Fruit fly (Drosophila melanogaster) whole organism, embryonic: Measurements from ENCODE around the gene Gorab.
A peak's percentile ranks its signal among the peaks of the same experiment; 100 is the strongest.

ENCODE experiments used
- Atf6 ChIP-seq: fragments of 200-800 bp; sonication (Bioruptor generic); IDR thresholded peaks from 2 replicates; pipeline ENCODE4 v1.3.6; 2022; ENCODE audit warnings: missing biosample characterization, missing genetic modification characterization
- CG10366 ChIP-seq: fragments of 200-800 bp; sonication (Bioruptor generic); IDR thresholded peaks from 2 replicates; pipeline ENCODE4 v1.3.6; 2022; ENCODE audit warnings: missing biosample characterization, missing genetic modification characterization
- CG10462 ChIP-seq: fragments of 200-800 bp; sonication (Bioruptor generic); optimal IDR thresholded peaks from 2 replicates; lab custom pipeline; 2016; ENCODE audit warnings: missing biosample characterization, missing genetic modification characterization
- CG11695 ChIP-seq: fragments of 200-800 bp; sonication (Bioruptor generic); IDR thresholded peaks from 3 replicates; pipeline ENCODE4 v1.3.6; 2022; ENCODE audit warnings: missing biosample characterization, missing genetic modification characterization
- CG11696 ChIP-seq: fragments of 200-800 bp; sonication (Bioruptor generic); IDR thresholded peaks from 2 replicates; pipeline ENCODE4 v1.3.6; 2022; ENCODE audit warnings: missing biosample characterization, missing genetic modification characterization
- CG12236 ChIP-seq: fragments of 200-800 bp; sonication (Bioruptor generic); optimal IDR thresholded peaks from 2 replicates; lab custom pipeline; 2016; ENCODE audit warnings: missing biosample characterization, missing genetic modification characterization
- CG12942 ChIP-seq: fragments of 200-800 bp; sonication (Bioruptor generic); optimal IDR thresholded peaks from 3 replicates; lab custom pipeline; 2016; ENCODE audit warnings: missing biosample characterization, missing genetic modification characterization
- CG13424 ChIP-seq: fragments of 200-800 bp; sonication (Bioruptor generic); optimal IDR thresholded peaks from 2 replicates; lab custom pipeline; 2019; ENCODE audit warnings: missing biosample characterization, mild to moderate bottlenecking, missing genetic modification characterization, moderate library complexity
- CG14860 ChIP-seq: fragments of 200-800 bp; sonication (Bioruptor generic); IDR thresholded peaks from 3 replicates; pipeline ENCODE4 v1.3.6; 2022; ENCODE audit warnings: missing biosample characterization, missing genetic modification characterization; ENCODE audit not compliant: partially characterized antibody
- CG15073 ChIP-seq: fragments of 200-800 bp; sonication (Bioruptor generic); optimal IDR thresholded peaks from 2 replicates; lab custom pipeline; 2016; ENCODE audit warnings: missing biosample characterization, missing genetic modification characterization
- CG1603 ChIP-seq: fragments of 200-800 bp; sonication (Bioruptor generic); optimal IDR thresholded peaks from 2 replicates; lab custom pipeline; 2019; ENCODE audit warnings: missing biosample characterization, mild to moderate bottlenecking, missing genetic modification characterization, moderate library complexity
- CG2116 ChIP-seq: fragments of 200-800 bp; sonication (Bioruptor generic); optimal IDR thresholded peaks from 3 replicates; lab custom pipeline; 2018; ENCODE audit warnings: missing biosample characterization, mild to moderate bottlenecking, missing genetic modification characterization
- CG30020 ChIP-seq: fragments of 200-800 bp; optimal IDR thresholded peaks from 2 replicates; lab custom pipeline; 2019; ENCODE audit warnings: missing biosample characterization, mild to moderate bottlenecking, missing genetic modification characterization, moderate library complexity
- CG32532 ChIP-seq: fragments of 200-800 bp; sonication (Bioruptor generic); IDR thresholded peaks from 2 replicates; pipeline ENCODE4 v1.3.6; 2022; ENCODE audit warnings: missing biosample characterization, missing genetic modification characterization
- CG33557 ChIP-seq: fragments of 200-800 bp; sonication (Bioruptor generic); optimal IDR thresholded peaks from 2 replicates; lab custom pipeline; 2019; ENCODE audit warnings: missing biosample characterization, mild to moderate bottlenecking, missing genetic modification characterization, moderate library complexity
- CG34224 ChIP-seq: fragments of 200-800 bp; sonication (Bioruptor generic); IDR thresholded peaks from 3 replicates; pipeline ENCODE4 v1.3.6; 2022; ENCODE audit warnings: missing biosample characterization, missing genetic modification characterization; ENCODE audit not compliant: partially characterized antibody
- CG43689 ChIP-seq: fragments of 200-800 bp; sonication (Bioruptor generic); IDR thresholded peaks from 2 replicates; pipeline ENCODE4 v1.3.6; 2022; ENCODE audit warnings: missing biosample characterization, missing genetic modification characterization
- CG6791 ChIP-seq: fragments of 200-800 bp; sonication (Bioruptor generic); IDR thresholded peaks from 3 replicates; pipeline ENCODE4 v1.3.6; 2022; ENCODE audit warnings: missing biosample characterization, missing genetic modification characterization; ENCODE audit not compliant: partially characterized antibody
- CG6813 ChIP-seq: fragments of 200-800 bp; sonication (Bioruptor generic); optimal IDR thresholded peaks from 2 replicates; lab custom pipeline; 2017; ENCODE audit warnings: missing biosample characterization, missing genetic modification characterization, mild to moderate bottlenecking, moderate library complexity, missing genetic modification reagents
- CG7556 ChIP-seq: fragments of 200-800 bp; sonication (Bioruptor generic); optimal IDR thresholded peaks from 2 replicates; lab custom pipeline; 2017; ENCODE audit warnings: missing biosample characterization, mild to moderate bottlenecking, missing genetic modification characterization
- CG9817 ChIP-seq: fragments of 200-800 bp; sonication (Bioruptor generic); optimal IDR thresholded peaks from 2 replicates; lab custom pipeline; 2018; ENCODE audit warnings: missing biosample characterization, mild to moderate bottlenecking, missing genetic modification characterization, moderate library complexity
- CG9932 ChIP-seq: fragments of 200-800 bp; sonication (Bioruptor generic); IDR thresholded peaks from 2 replicates; pipeline ENCODE4 v1.3.6; 2022; ENCODE audit warnings: missing biosample characterization, missing genetic modification characterization
- CrebB ChIP-seq: fragments of 200-800 bp; sonication (Bioruptor generic); optimal IDR thresholded peaks from 3 replicates; lab custom pipeline; 2018; ENCODE audit warnings: missing biosample characterization, mild to moderate bottlenecking, missing genetic modification characterization
- D19B ChIP-seq: fragments of 200-800 bp; sonication (Bioruptor generic); optimal IDR thresholded peaks from 2 replicates; lab custom pipeline; 2017; ENCODE audit warnings: missing biosample characterization, mild to moderate bottlenecking, missing genetic modification characterization
- Dip3 ChIP-seq: fragments of 200-800 bp; sonication (Bioruptor generic); optimal IDR thresholded peaks from 3 replicates; lab custom pipeline; 2016; ENCODE audit warnings: missing biosample characterization, missing genetic modification characterization
- Drgx ChIP-seq: fragments of 200-800 bp; sonication (Bioruptor generic); IDR thresholded peaks from 2 replicates; pipeline ENCODE4 v1.3.6; 2022; ENCODE audit warnings: missing biosample characterization, missing genetic modification characterization
- E2f1 ChIP-seq: fragments of 200-800 bp; sonication (Bioruptor generic); IDR thresholded peaks from 2 replicates; pipeline ENCODE4 v1.3.6; 2022; ENCODE audit warnings: missing biosample characterization, missing genetic modification characterization
- H15 ChIP-seq: fragments of 200-800 bp; sonication (Bioruptor generic); IDR thresholded peaks from 3 replicates; pipeline ENCODE4 v1.3.6; 2022; ENCODE audit warnings: missing biosample characterization, missing genetic modification characterization
- HLH4C ChIP-seq: fragments of 200-800 bp; sonication (Bioruptor generic); IDR thresholded peaks from 3 replicates; pipeline ENCODE4 v1.3.6; 2022; ENCODE audit warnings: missing biosample characterization, missing genetic modification characterization; ENCODE audit not compliant: partially characterized antibody
- Hmr ChIP-seq: fragments of 200-800 bp; sonication (Bioruptor generic); optimal IDR thresholded peaks from 3 replicates; lab custom pipeline; 2017; ENCODE audit warnings: mild to moderate bottlenecking, missing biosample characterization, missing genetic modification reagents, missing genetic modification characterization
- MESR4 ChIP-seq: fragments of 200-800 bp; sonication (Bioruptor generic); optimal IDR thresholded peaks from 2 replicates; lab custom pipeline; 2018; ENCODE audit warnings: missing biosample characterization, mild to moderate bottlenecking, missing genetic modification characterization, moderate library complexity
- MTF-1 ChIP-seq: fragments of 200-800 bp; sonication (Bioruptor generic); optimal IDR thresholded peaks from 2 replicates; lab custom pipeline; 2018; ENCODE audit warnings: missing biosample characterization, mild to moderate bottlenecking, missing genetic modification characterization, borderline replicate concordance
- Mad ChIP-seq: fragments of 200-800 bp; sonication (Bioruptor generic); optimal IDR thresholded peaks from 2 replicates; lab custom pipeline; 2016; ENCODE audit warnings: missing biosample characterization, missing genetic modification characterization
- PHDP ChIP-seq: fragments of 200-800 bp; sonication (Bioruptor generic); optimal IDR thresholded peaks from 3 replicates; lab custom pipeline; 2018; ENCODE audit warnings: missing biosample characterization, mild to moderate bottlenecking, missing genetic modification characterization, moderate library complexity
- Rx ChIP-seq: fragments of 200-800 bp; sonication (Bioruptor generic); IDR thresholded peaks from 2 replicates; pipeline ENCODE4 v1.3.6; 2022; ENCODE audit warnings: missing biosample characterization, missing genetic modification characterization
- Ssrp ChIP-seq: fragments of 200-800 bp; sonication (Bioruptor generic); optimal IDR thresholded peaks from 2 replicates; lab custom pipeline; 2018; ENCODE audit warnings: missing biosample characterization, mild to moderate bottlenecking, missing genetic modification characterization, moderate library complexity
- al ChIP-seq: fragments of 200-800 bp; sonication (Bioruptor generic); IDR thresholded peaks from 2 replicates; pipeline ENCODE4 v1.3.6; 2022; ENCODE audit warnings: missing biosample characterization, missing genetic modification characterization
- amos ChIP-seq: fragments of 200-800 bp; sonication (Bioruptor generic); IDR thresholded peaks from 2 replicates; pipeline ENCODE4 v1.3.6; 2022; ENCODE audit warnings: missing biosample characterization, missing genetic modification characterization; ENCODE audit not compliant: partially characterized antibody
- dati ChIP-seq: fragments of 200-800 bp; sonication (Bioruptor generic); IDR thresholded peaks from 2 replicates; pipeline ENCODE4 v1.3.6; 2022; ENCODE audit warnings: missing biosample characterization, missing genetic modification characterization
- esg ChIP-seq: fragments of 200-800 bp; sonication (Bioruptor generic); conservative IDR thresholded peaks from 2 replicates; pipeline ENCODE4 v1.3.6; 2022; ENCODE audit warnings: missing biosample characterization, missing genetic modification characterization
- kay ChIP-seq: fragments of 200-800 bp; sonication (Bioruptor generic); optimal IDR thresholded peaks from 2 replicates; lab custom pipeline; 2016; ENCODE audit warnings: missing biosample characterization, missing genetic modification characterization
- klu ChIP-seq: fragments of 200-800 bp; sonication (Bioruptor generic); IDR thresholded peaks from 2 replicates; pipeline ENCODE4 v1.3.6; 2022; ENCODE audit warnings: missing biosample characterization, missing genetic modification characterization
- lov ChIP-seq, 2 experiments: fragments of 200-800 bp in 1 of 2; fragments of >200 bp in 1 of 2; sonication (Bioruptor generic) in 1 of 2; IDR thresholded peaks in 1 of 2; optimal IDR thresholded peaks in 1 of 2; 2 replicates in 1 of 2; 3 replicates in 1 of 2; pipeline versions ENCODE4 v1.3.6 to Lab custom; 2017 to 2022; ENCODE audit warnings: missing biosample characterization in 1 of 2, missing genetic modification characterization in 1 of 2
- maf-S ChIP-seq: fragments of 200-800 bp; sonication (Bioruptor generic); optimal IDR thresholded peaks from 2 replicates; lab custom pipeline; 2016; ENCODE audit warnings: missing biosample characterization, missing genetic modification characterization
- org-1 ChIP-seq: fragments of 200-800 bp; sonication (Bioruptor generic); optimal IDR thresholded peaks from 2 replicates; lab custom pipeline; 2017; ENCODE audit warnings: missing biosample characterization, missing genetic modification characterization
- sens ChIP-seq: fragments of 200-800 bp; sonication (Bioruptor generic); peaks from one replicate; lab custom pipeline; 2016; ENCODE audit warnings: missing biosample characterization, missing genetic modification characterization
- sob ChIP-seq: fragments of 200-800 bp; sonication (Bioruptor generic); IDR thresholded peaks from 2 replicates; pipeline ENCODE4 v1.3.6; 2022; ENCODE audit warnings: missing biosample characterization, missing genetic modification characterization
- trh ChIP-seq: fragments of 200-800 bp; sonication (Bioruptor generic); optimal IDR thresholded peaks from 2 replicates; lab custom pipeline; 2016; ENCODE audit warnings: missing biosample characterization, missing genetic modification characterization
- tx ChIP-seq: fragments of 200-800 bp; sonication (Bioruptor generic); optimal IDR thresholded peaks from 2 replicates; lab custom pipeline; 2016; ENCODE audit warnings: missing biosample characterization, missing genetic modification characterization
- vvl ChIP-seq: fragments of 200-800 bp; sonication (Bioruptor generic); IDR thresholded peaks from 2 replicates; pipeline ENCODE4 v1.3.6; 2022; ENCODE audit warnings: missing biosample characterization, missing genetic modification characterization
- yki ChIP-seq: fragments of >200 bp; optimal IDR thresholded peaks from 3 replicates; lab custom pipeline; 2018

Gorab gene

DNA sequence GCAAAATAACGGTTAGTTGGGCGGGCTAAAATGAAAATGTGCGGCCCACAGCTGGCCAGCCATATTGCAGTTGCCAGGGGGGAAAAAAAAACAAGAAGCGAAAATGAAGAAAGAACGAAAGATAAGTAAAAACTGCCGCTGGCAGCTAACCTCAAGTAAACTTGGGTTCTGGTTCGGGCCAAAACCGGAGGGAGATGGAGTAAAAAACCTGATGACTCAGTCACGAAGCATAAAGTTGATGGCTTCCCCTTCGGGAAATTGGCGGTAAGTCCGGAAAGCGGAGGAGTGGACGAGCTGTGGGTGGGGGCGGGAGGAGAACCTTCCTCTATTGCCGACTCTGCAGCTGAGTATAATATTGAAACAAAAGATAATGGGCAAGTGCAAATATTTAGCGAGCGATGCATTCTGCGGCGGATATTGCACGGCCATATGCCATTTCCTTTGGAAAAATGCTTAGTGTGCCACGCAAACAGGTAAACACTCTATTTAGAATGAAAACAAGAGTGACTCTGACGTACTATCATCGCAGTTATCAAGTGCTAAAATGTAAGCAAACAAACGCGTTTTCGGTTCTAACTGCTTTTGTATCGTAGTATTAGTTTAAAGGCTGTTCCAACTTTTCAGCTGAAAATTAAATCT, 9.4 kb downstream of the Gorab start (continued):
- TF ChIP-seq Ssrp (tag; lab: Kevin White, UChicago): no peak
- TF ChIP-seq Hmr (GFP tag; lab: Kevin White, UChicago): peak; percentile 9
- no peak for TF ChIP-seq trh (GFP tag; lab: Kevin White, UChicago)
- TF ChIP-seq CG33557 (GFP tag; lab: Kevin White, UChicago): no peak
- no peak for TF ChIP-seq esg
- TF ChIP-seq D19B (GFP tag; lab: Kevin White, UChicago): no peak
- 0 out of 2 replicates have a peak, but pooled peaks have one; percentile 32 for TF ChIP-seq Drgx (GFP tag; lab: Robert Waterston, UW)
- no peak for TF ChIP-seq CG10462
- TF ChIP-seq CG30020 (tag; lab: Kevin White, UChicago): no peak
- no peak for TF ChIP-seq E2f1
- TF ChIP-seq klu (GFP tag; lab: Robert Waterston, UW): no peak
- no peak for TF ChIP-seq al (GFP tag; lab: Robert Waterston, UW)
- no peak for TF ChIP-seq CG7556 (GFP tag; lab: Kevin White, UChicago)
- no peak for TF ChIP-seq Atf6 (GFP tag; lab: Robert Waterston, UW)
- no peak for TF ChIP-seq CG9817 (tag; lab: Kevin White, UChicago)
- no peak for TF ChIP-seq H15
- no peak for TF ChIP-seq CG14860 (GFP tag; lab: Robert Waterston, UW)
- no peak for TF ChIP-seq lov (optimal IDR thresholded peaks at IDR 0.05; lab: Kevin White, UChicago)
- no peak for TF ChIP-seq lov (GFP tag; IDR thresholded peaks at IDR 0.05; lab: Robert Waterston, UW)
- TF ChIP-seq CG11696 (GFP tag; lab: Robert Waterston, UW): no peak
- no peak for TF ChIP-seq kay
- no peak for TF ChIP-seq Rx (GFP tag; lab: Robert Waterston, UW)
- no peak for TF ChIP-seq CG13424 (tag; lab: Kevin White, UChicago)
- no peak for TF ChIP-seq CG11695 (GFP tag; lab: Robert Waterston, UW)
- TF ChIP-seq CG32532 (GFP tag; lab: Robert Waterston, UW): no peak
- no peak for TF ChIP-seq tx (GFP tag; lab: Kevin White, UChicago)
- TF ChIP-seq CG2116 (GFP tag; lab: Kevin White, UChicago): no peak
- TF ChIP-seq CG9932 (GFP tag; lab: Robert Waterston, UW): 0 out of 2 replicates have a peak, but pooled peaks have one; percentile 36
- no peak for TF ChIP-seq CG12942 (GFP tag; lab: Kevin White, UChicago)
- peak; percentile 7 for TF ChIP-seq PHDP (tag; lab: Kevin White, UChicago)
- peak; percentile 11 for TF ChIP-seq org-1 (GFP tag; lab: Kevin White, UChicago)
- TF ChIP-seq Dip3: no peak
- TF ChIP-seq dati: no peak
- TF ChIP-seq yki: no peak
- TF ChIP-seq CG6813: peak; percentile 41
- peak; percentile 30 for TF ChIP-seq sens (GFP tag; lab: Kevin White, UChicago)
- TF ChIP-seq CrebB (tag; lab: Kevin White, UChicago): no peak
- TF ChIP-seq CG15073: no peak
- no peak for TF ChIP-seq CG43689 (GFP tag; lab: Robert Waterston, UW)
- no peak for TF ChIP-seq MESR4
- TF ChIP-seq CG6791 (GFP tag; lab: Robert Waterston, UW): no peak
- TF ChIP-seq MTF-1 (GFP tag; lab: Kevin White, UChicago): no peak
- no peak for TF ChIP-seq maf-S (GFP tag; lab: Kevin White, UChicago)
- TF ChIP-seq HLH4C (GFP tag; lab: Robert Waterston, UW): no peak
- TF ChIP-seq vvl (GFP tag; lab: Robert Waterston, UW): no peak
- TF ChIP-seq Mad (GFP tag; lab: Kevin White, UChicago): no peak
- no peak for TF ChIP-seq amos (GFP tag; lab: Robert Waterston, UW)
- no peak for TF ChIP-seq CG10366 (GFP tag; lab: Robert Waterston, UW)
- TF ChIP-seq CG34224 (GFP tag; lab: Robert Waterston, UW): no peak
- TF ChIP-seq CG1603 (tag; lab: Kevin White, UChicago): peak; percentile 27
- TF ChIP-seq sob: no peak
- TF ChIP-seq CG12236: no peak
